Worm (Caenorhabditis elegans) whole organism, L4 larva: Measurements from ENCODE around the gene srx-23.

Source experiments
- F49E8.2 ChIP-seq: sonication (generic microtip); optimal IDR thresholded peaks from 2 replicates; lab custom pipeline; 2016; ENCODE audit warnings: missing compliant biosample characterization, mild to moderate bottlenecking, missing genetic modification characterization, borderline replicate concordance
- R02D3.7 ChIP-seq: fragments of 150-350 bp; sonication (generic microtip); optimal IDR thresholded peaks from 3 replicates; lab custom pipeline; 2014; ENCODE audit warnings: missing biosample characterization, missing genetic modification characterization
- T26A8.4 ChIP-seq: fragments of 200-800 bp; sonication (Bioruptor generic); IDR thresholded peaks from 2 replicates; pipeline ENCODE4 v1.3.6; 2022; ENCODE audit warnings: missing genetic modification characterization, missing compliant biosample characterization
- Y105C5A.15 ChIP-seq: fragments of 200-800 bp; sonication (Bioruptor generic); IDR thresholded peaks from 2 replicates; pipeline ENCODE4 v1.3.6; 2022; ENCODE audit warnings: missing genetic modification characterization, missing compliant biosample characterization
- Y48G9A.11 ChIP-seq: fragments of 200-800 bp; sonication (Bioruptor generic); IDR thresholded peaks from 2 replicates; pipeline ENCODE4 v1.3.6; 2022; ENCODE audit warnings: missing genetic modification reagents, missing genetic modification characterization, missing compliant biosample characterization
- Y5F2A.4 ChIP-seq: fragments of 200-800 bp; sonication (Bioruptor generic); optimal IDR thresholded peaks from 2 replicates; lab custom pipeline; 2018; ENCODE audit warnings: mild to moderate bottlenecking, missing genetic modification characterization, missing compliant biosample characterization
- aha-1 ChIP-seq: fragments of 150-350 bp; peaks from one replicate; lab custom pipeline; 2014; ENCODE audit warnings: missing biosample characterization, missing genetic modification characterization
- aly-2 ChIP-seq: sonication (generic microtip); optimal IDR thresholded peaks from 2 replicates; lab custom pipeline; 2018; ENCODE audit warnings: missing biosample characterization, missing genetic modification characterization
- ama-1 ChIP-seq: fragments of 150-350 bp; optimal IDR thresholded peaks from 2 replicates; lab custom pipeline; 2014; ENCODE audit warnings: inconsistent platforms, mixed read lengths
- attf-4 ChIP-seq: sonication (generic microtip); optimal IDR thresholded peaks from 3 replicates; lab custom pipeline; 2017; ENCODE audit warnings: missing biosample characterization, missing genetic modification characterization
- ceh-20 ChIP-seq: fragments of 200-800 bp; sonication (Bioruptor generic); IDR thresholded peaks from 2 replicates; pipeline ENCODE4 v1.3.6; 2022; ENCODE audit warnings: missing genetic modification reagents, missing genetic modification characterization, missing compliant biosample characterization
- ceh-32 ChIP-seq: sonication (generic microtip); optimal IDR thresholded peaks from 2 replicates; lab custom pipeline; 2016; ENCODE audit warnings: mild to moderate bottlenecking, missing genetic modification characterization, missing compliant biosample characterization; ENCODE audit not compliant: poor library complexity
- cey-2 ChIP-seq: sonication (generic microtip); optimal IDR thresholded peaks from 3 replicates; lab custom pipeline; 2017; ENCODE audit warnings: missing genetic modification characterization, mild to moderate bottlenecking, missing compliant biosample characterization, antibody characterized with exemption, borderline replicate concordance; ENCODE audit not compliant: insufficient read depth
- daf-12 ChIP-seq: fragments of 150-350 bp; optimal IDR thresholded peaks from 2 replicates; lab custom pipeline; 2014; ENCODE audit warnings: missing biosample characterization, missing genetic modification reagents, missing genetic modification characterization
- daf-19 ChIP-seq: fragments of 200-800 bp; sonication (Bioruptor generic); conservative IDR thresholded peaks from 2 replicates; pipeline ENCODE4 v1.3.6; 2022; ENCODE audit warnings: missing genetic modification characterization, missing compliant biosample characterization
- daf-8 ChIP-seq: fragments of 200-800 bp; sonication (Bioruptor generic); IDR thresholded peaks from 2 replicates; pipeline ENCODE4 v1.3.6; 2022; ENCODE audit warnings: missing genetic modification characterization, missing compliant biosample characterization
- dmd-9 ChIP-seq: fragments of 200-800 bp; sonication (Bioruptor generic); IDR thresholded peaks from 2 replicates; pipeline ENCODE4 v1.3.6; 2022; ENCODE audit warnings: missing genetic modification reagents, missing genetic modification characterization, missing compliant biosample characterization
- fos-1 ChIP-seq: fragments of 150-350 bp; optimal IDR thresholded peaks from 2 replicates; lab custom pipeline; 2014; ENCODE audit warnings: missing biosample characterization, missing genetic modification characterization
- hif-1 ChIP-seq, 2 experiments: sonication (generic microtip); optimal IDR thresholded peaks; 2 replicates each; lab custom pipeline; 2016 to 2017; ENCODE audit warnings: missing compliant biosample characterization in 2 of 2, missing genetic modification characterization in 2 of 2, missing genetic modification reagents in 2 of 2, missing genotype in 2 of 2, mild to moderate bottlenecking in 1 of 2
- jun-1 ChIP-seq: fragments of 150-350 bp; optimal IDR thresholded peaks from 2 replicates; lab custom pipeline; 2014; ENCODE audit warnings: missing biosample characterization, missing genetic modification reagents, missing genetic modification characterization
- lim-7 ChIP-seq: fragments of 200-800 bp; sonication (Bioruptor generic); IDR thresholded peaks from 2 replicates; pipeline ENCODE4 v1.3.6; 2022; ENCODE audit warnings: missing genetic modification characterization, missing compliant biosample characterization
- lin-15B ChIP-seq: fragments of 150-350 bp; sonication (generic microtip); optimal IDR thresholded peaks from 3 replicates; lab custom pipeline; 2014; ENCODE audit warnings: missing biosample characterization, missing genetic modification characterization
- lir-3 ChIP-seq: sonication (generic microtip); optimal IDR thresholded peaks from 2 replicates; lab custom pipeline; 2016; ENCODE audit warnings: mild to moderate bottlenecking, missing genetic modification characterization, missing compliant biosample characterization
- lsy-2 ChIP-seq, 2 experiments: fragments of 150-350 bp in 1 of 2; sonication (generic microtip) in 1 of 2; optimal IDR thresholded peaks; 2 replicates each; lab custom pipeline; 2014 to 2017; ENCODE audit warnings: missing biosample characterization in 2 of 2, missing genetic modification characterization in 2 of 2
- mdt-29 ChIP-seq: fragments of 200-800 bp; sonication (Bioruptor generic); IDR thresholded peaks from 2 replicates; pipeline ENCODE4 v1.3.6; 2022; ENCODE audit warnings: missing genetic modification reagents, missing genetic modification characterization, missing compliant biosample characterization
- mep-1 ChIP-seq: fragments of 150-350 bp; sonication (generic microtip); optimal IDR thresholded peaks from 3 replicates; lab custom pipeline; 2014; ENCODE audit warnings: missing biosample characterization, missing genetic modification characterization
- mes-2 ChIP-seq: sonication (generic microtip); optimal IDR thresholded peaks from 2 replicates; lab custom pipeline; 2016; ENCODE audit warnings: missing genotype, mild to moderate bottlenecking, missing genetic modification characterization, missing compliant biosample characterization; ENCODE audit not compliant: poor library complexity, severe bottlenecking
- mxl-3 ChIP-seq: fragments of 200-800 bp; sonication (Bioruptor generic); optimal IDR thresholded peaks from 2 replicates; lab custom pipeline; 2018; ENCODE audit warnings: mild to moderate bottlenecking, missing genetic modification characterization, missing compliant biosample characterization
- nhr-11 ChIP-seq: fragments of 150-350 bp; optimal IDR thresholded peaks from 2 replicates; lab custom pipeline; 2014; ENCODE audit warnings: missing biosample characterization, missing genetic modification characterization
- nhr-25 ChIP-seq: sonication (generic microtip); optimal IDR thresholded peaks from 2 replicates; lab custom pipeline; 2017; ENCODE audit warnings: missing genetic modification characterization, mild to moderate bottlenecking, missing compliant biosample characterization, antibody characterized with exemption, moderate library complexity, borderline replicate concordance; ENCODE audit not compliant: insufficient read depth
- nhr-28 ChIP-seq: fragments of 150-350 bp; optimal IDR thresholded peaks from 2 replicates; lab custom pipeline; 2014; ENCODE audit warnings: missing biosample characterization, missing genetic modification characterization
- nhr-41 ChIP-seq: fragments of 200-800 bp; sonication (Bioruptor generic); IDR thresholded peaks from 2 replicates; pipeline ENCODE4 v1.3.6; 2022; ENCODE audit warnings: missing genetic modification reagents, missing genetic modification characterization, missing compliant biosample characterization
- nhr-42 ChIP-seq: fragments of 200-800 bp; sonication (Bioruptor generic); IDR thresholded peaks from 2 replicates; pipeline ENCODE4 v1.3.6; 2022; ENCODE audit warnings: missing genetic modification characterization, missing compliant biosample characterization
- nhr-6 ChIP-seq: fragments of 150-350 bp; optimal IDR thresholded peaks from 2 replicates; lab custom pipeline; 2014; ENCODE audit warnings: missing biosample characterization, missing genetic modification characterization
- pqm-1 ChIP-seq: sonication (generic microtip); optimal IDR thresholded peaks from 2 replicates; lab custom pipeline; 2017; ENCODE audit warnings: missing biosample characterization, missing genetic modification characterization
- saeg-2 ChIP-seq: fragments of 200-800 bp; sonication (Bioruptor generic); IDR thresholded peaks from 2 replicates; pipeline ENCODE4 v1.3.6; 2022; ENCODE audit warnings: missing genetic modification reagents, missing genetic modification characterization, missing compliant biosample characterization
- set-16 ChIP-seq: fragments of 200-800 bp; sonication (Bioruptor generic); IDR thresholded peaks from 2 replicates; pipeline ENCODE4 v1.3.6; 2022; ENCODE audit warnings: missing genetic modification reagents, missing genetic modification characterization, missing compliant biosample characterization
- spr-3 ChIP-seq: fragments of 200-800 bp; sonication (Bioruptor generic); optimal IDR thresholded peaks from 2 replicates; lab custom pipeline; 2018; ENCODE audit warnings: mild to moderate bottlenecking, missing genetic modification characterization, missing compliant biosample characterization
- tag-97 ChIP-seq: fragments of 200-800 bp; sonication (Bioruptor generic); IDR thresholded peaks from 2 replicates; pipeline ENCODE4 v1.3.6; 2022; ENCODE audit warnings: missing genetic modification characterization, missing compliant biosample characterization
- tra-1 ChIP-seq: fragments of 200-800 bp; sonication (Bioruptor generic); IDR thresholded peaks from 2 replicates; pipeline ENCODE4 v1.3.6; 2022; ENCODE audit warnings: missing genetic modification reagents, missing genetic modification characterization, missing compliant biosample characterization
- unc-39 ChIP-seq: sonication (generic microtip); optimal IDR thresholded peaks from 2 replicates; lab custom pipeline; 2017; ENCODE audit warnings: missing biosample characterization, missing genetic modification characterization
- zag-1 ChIP-seq: fragments of 150-350 bp; optimal IDR thresholded peaks from 2 replicates; lab custom pipeline; 2014; ENCODE audit warnings: missing biosample characterization, missing genetic modification characterization
- zip-11 ChIP-seq: fragments of 200-800 bp; sonication (Bioruptor generic); IDR thresholded peaks from 2 replicates; pipeline ENCODE4 v1.3.6; 2022; ENCODE audit warnings: missing genetic modification characterization, missing compliant biosample characterization
- ztf-11 ChIP-seq: fragments of 150-350 bp; optimal IDR thresholded peaks from 2 replicates; lab custom pipeline; 2014; ENCODE audit warnings: missing biosample characterization, missing genetic modification characterization
- ztf-7 ChIP-seq: fragments of 150-350 bp; optimal IDR thresholded peaks from 2 replicates; lab custom pipeline; 2014; ENCODE audit warnings: missing biosample characterization, missing genetic modification characterization

srx-23 gene

ce11 chrV:723895-724352 lies 41.8 kb downstream of the srx-23 start, which contains the start of gene fbxb-72 (continued):
- TF ChIP-seq jun-1 (tag; lab: Kevin White, UChicago) (no peak), aha-1 (peak; percentile 95), zag-1 (no peak), fos-1 (tag; lab: Kevin White, UChicago) (no peak)

- TF ChIP-seq F49E8.2 (tag; lab: Kevin White, UChicago): no peak
- TF ChIP-seq aha-1: peak; percentile 92
- TF ChIP-seq lim-7 (GFP tag; lab: Robert Waterston, UW): 0 out of 2 replicates have a peak, but pooled peaks have one; percentile 26
- no peak for TF ChIP-seq ceh-32 (tag; lab: Kevin White, UChicago)
- no peak; the same call in 1 of the 2 replicates for TF ChIP-seq T26A8.4 (GFP tag; lab: Robert Waterston, UW)
- TF ChIP-seq daf-12 (tag; lab: Kevin White, UChicago): no peak
- TF ChIP-seq mxl-3: no peak
- peak in 1 of 2 experiments; percentile 11 for TF ChIP-seq lsy-2 (tag; optimal IDR thresholded peaks at IDR 0.05; lab: Kevin White, UChicago)
- peak; percentile 87 for TF ChIP-seq set-16 (GFP tag; lab: Robert Waterston, UW)
- TF ChIP-seq dmd-9 (GFP tag; lab: Robert Waterston, UW): 0 out of 2 replicates have a peak, but pooled peaks have one; percentile 31
- TF ChIP-seq, all 104 proteins: peak for 5
These were observed 42.3 kb downstream of the srx-23 start for ce11 chrV:724470-724890.

ce11 chrV:724946-725806 lies 43.0 kb downstream of the srx-23 start:
- TF ChIP-seq pqm-1 (no peak), aly-2 (no peak), nhr-11 (tag; lab: Kevin White, UChicago) (no peak), zag-1 (no peak), tra-1 (GFP tag; lab: Robert Waterston, UW) (no peak), ztf-11 (tag; lab: Kevin White, UChicago) (no peak), saeg-2 (GFP tag; lab: Robert Waterston, UW) (no peak), nhr-41 (no peak), lin-15B (no peak), cey-2 (tag; lab: Kevin White, UChicago) (no peak), spr-3 (GFP tag; lab: Kevin White, UChicago) (no peak), mep-1 (tag; lab: Kevin White, UChicago) (no peak), tag-97 (no peak), F49E8.2 (tag; lab: Kevin White, UChicago) (no peak), ceh-20 (no peak), nhr-25 (tag; lab: Kevin White, UChicago) (no peak), hif-1 (tag; optimal IDR thresholded peaks at IDR 0.05; lab: Kevin White, UChicago) (peak in 1 of 2 experiments; percentile 5), fos-1 (tag; lab: Kevin White, UChicago) (no peak), lir-3 (no peak), mxl-3 (no peak), set-16 (GFP tag; lab: Robert Waterston, UW) (no peak), unc-39 (tag; lab: Kevin White, UChicago) (no peak), daf-19 (GFP tag; lab: Robert Waterston, UW) (no peak), Y48G9A.11 (GFP tag; lab: Robert Waterston, UW) (no peak), mdt-29 (GFP tag; lab: Robert Waterston, UW) (no peak), Y105C5A.15 (no peak), nhr-28 (tag; lab: Kevin White, UChicago) (no peak), nhr-42 (no peak), ama-1 (lab: Kevin White, UChicago) (peak; percentile 96), nhr-6 (peak; percentile 49), lim-7 (GFP tag; lab: Robert Waterston, UW) (no peak), R02D3.7 (tag; lab: Kevin White, UChicago) (no peak), Y5F2A.4 (GFP tag; lab: Kevin White, UChicago) (no peak), daf-8 (no peak), ztf-7 (tag; lab: Kevin White, UChicago) (no peak), mes-2 (tag; lab: Kevin White, UChicago) (peak; percentile 62), zip-11 (GFP tag; lab: Robert Waterston, UW) (no peak), attf-4 (tag; lab: Kevin White, UChicago) (no peak)
